Fruit fly (Drosophila melanogaster) whole organism, embryonic: ENCODE measurements around the gene CG4953.

Source experiments
- Awh ChIP-seq: fragments of 200-800 bp; sonication (Bioruptor generic); IDR thresholded peaks from 2 replicates; pipeline ENCODE4, ENCODE4 v1.3.6; 2022; ENCODE audit warnings: missing biosample characterization, missing genetic modification characterization
- BEAF-32 ChIP-seq: fragments of 200-800 bp; sonication (Bioruptor generic); optimal IDR thresholded peaks from 3 replicates; lab custom pipeline; 2017; ENCODE audit warnings: missing biosample characterization, missing genetic modification characterization, mild to moderate bottlenecking, moderate library complexity, missing genetic modification reagents
- CG1024 ChIP-seq: fragments of 200-800 bp; sonication (Bioruptor generic); IDR thresholded peaks from 2 replicates; pipeline ENCODE4 v1.3.6; 2022; ENCODE audit warnings: missing biosample characterization, missing genetic modification characterization
- CG10267 ChIP-seq: fragments of 200-800 bp; sonication (Bioruptor generic); optimal IDR thresholded peaks from 2 replicates; lab custom pipeline; 2018; ENCODE audit warnings: missing biosample characterization, mild to moderate bottlenecking, missing genetic modification characterization, moderate library complexity
- CG11723 ChIP-seq: fragments of 200-800 bp; sonication (Bioruptor generic); optimal IDR thresholded peaks from 2 replicates; lab custom pipeline; 2017; ENCODE audit warnings: missing biosample characterization, mild to moderate bottlenecking, missing genetic modification characterization
- CG12391 ChIP-seq: fragments of 200-800 bp; sonication (Bioruptor generic); optimal IDR thresholded peaks from 3 replicates; lab custom pipeline; 2018; ENCODE audit warnings: missing biosample characterization, mild to moderate bottlenecking, missing genetic modification characterization, moderate library complexity
- CG13775 ChIP-seq: fragments of 200-800 bp; sonication (Bioruptor generic); optimal IDR thresholded peaks from 3 replicates; lab custom pipeline; 2017; ENCODE audit warnings: missing biosample characterization, mild to moderate bottlenecking, missing genetic modification characterization
- CG14710 ChIP-seq: fragments of 200-800 bp; sonication (Bioruptor generic); optimal IDR thresholded peaks from 3 replicates; lab custom pipeline; 2019; ENCODE audit warnings: missing biosample characterization, mild to moderate bottlenecking, missing genetic modification characterization, moderate library complexity
- CG15601 ChIP-seq: fragments of 200-800 bp; sonication (Bioruptor generic); optimal IDR thresholded peaks from 3 replicates; lab custom pipeline; 2019; ENCODE audit warnings: missing biosample characterization, mild to moderate bottlenecking, missing genetic modification characterization, moderate library complexity
- CG1603 ChIP-seq: fragments of 200-800 bp; sonication (Bioruptor generic); optimal IDR thresholded peaks from 2 replicates; lab custom pipeline; 2019; ENCODE audit warnings: missing biosample characterization, mild to moderate bottlenecking, missing genetic modification characterization, moderate library complexity
- CG16813 ChIP-seq: fragments of 200-800 bp; sonication (Bioruptor generic); IDR thresholded peaks from 3 replicates; pipeline ENCODE4 v1.3.6; 2022; ENCODE audit warnings: missing biosample characterization, missing genetic modification characterization; ENCODE audit not compliant: partially characterized antibody
- CG17802 ChIP-seq: fragments of 200-800 bp; sonication (Bioruptor generic); optimal IDR thresholded peaks from 2 replicates; lab custom pipeline; 2018; ENCODE audit warnings: missing biosample characterization, mild to moderate bottlenecking, missing genetic modification characterization, moderate library complexity
- CG17829 ChIP-seq: fragments of 200-800 bp; optimal IDR thresholded peaks from 2 replicates; lab custom pipeline; 2019; ENCODE audit warnings: missing biosample characterization, mild to moderate bottlenecking, missing genetic modification characterization, moderate library complexity
- CG2116 ChIP-seq: fragments of 200-800 bp; sonication (Bioruptor generic); optimal IDR thresholded peaks from 3 replicates; lab custom pipeline; 2018; ENCODE audit warnings: missing biosample characterization, mild to moderate bottlenecking, missing genetic modification characterization
- CG2120 ChIP-seq: fragments of 200-800 bp; sonication (Bioruptor generic); optimal IDR thresholded peaks from 3 replicates; lab custom pipeline; 2016; ENCODE audit warnings: missing biosample characterization, missing genetic modification characterization
- CG30020 ChIP-seq: fragments of 200-800 bp; optimal IDR thresholded peaks from 2 replicates; lab custom pipeline; 2019; ENCODE audit warnings: missing biosample characterization, mild to moderate bottlenecking, missing genetic modification characterization, moderate library complexity
- CG31224 ChIP-seq: fragments of 200-800 bp; sonication (Bioruptor generic); IDR thresholded peaks from 2 replicates; pipeline ENCODE4 v1.3.6; 2022; ENCODE audit warnings: missing biosample characterization, missing genetic modification characterization
- CG4617 ChIP-seq: fragments of 200-800 bp; sonication (Bioruptor generic); optimal IDR thresholded peaks from 3 replicates; lab custom pipeline; 2016; ENCODE audit warnings: missing biosample characterization, missing genetic modification characterization, borderline replicate concordance
- CG7963 ChIP-seq: fragments of 200-800 bp; sonication (Bioruptor generic); IDR thresholded peaks from 3 replicates; pipeline ENCODE4 v1.3.6; 2022; ENCODE audit warnings: missing biosample characterization, missing genetic modification characterization; ENCODE audit not compliant: partially characterized antibody
- CoRest ChIP-seq: fragments of 200-800 bp; sonication (Bioruptor generic); optimal IDR thresholded peaks from 3 replicates; lab custom pipeline; 2018; ENCODE audit warnings: missing biosample characterization, mild to moderate bottlenecking, missing genetic modification characterization, moderate library complexity
- Dp ChIP-seq: fragments of 200-800 bp; sonication (Bioruptor generic); optimal IDR thresholded peaks from 2 replicates; lab custom pipeline; 2018; ENCODE audit warnings: missing biosample characterization, mild to moderate bottlenecking, missing genetic modification characterization, moderate library complexity
- Dref ChIP-seq: fragments of 200-800 bp; sonication (Bioruptor generic); IDR thresholded peaks from 2 replicates; pipeline ENCODE4 v1.3.6; 2022; ENCODE audit warnings: missing biosample characterization, missing genetic modification characterization
- Ets65A ChIP-seq: fragments of 200-800 bp; sonication (Bioruptor generic); peaks from one replicate; lab custom pipeline; 2016; ENCODE audit warnings: missing biosample characterization, missing genetic modification characterization
- MBD-R2 ChIP-seq: fragments of 200-800 bp; sonication (Bioruptor generic); IDR thresholded peaks from 2 replicates; pipeline ENCODE4 v1.3.6; 2022; ENCODE audit warnings: missing biosample characterization, missing genetic modification characterization
- MESR4 ChIP-seq: fragments of 200-800 bp; sonication (Bioruptor generic); optimal IDR thresholded peaks from 2 replicates; lab custom pipeline; 2018; ENCODE audit warnings: missing biosample characterization, mild to moderate bottlenecking, missing genetic modification characterization, moderate library complexity
- Pdp1 ChIP-seq, 2 experiments: fragments of 200-800 bp; sonication (Bioruptor generic); optimal IDR thresholded peaks; 3 replicates each; lab custom pipeline; 2016; ENCODE audit warnings: missing biosample characterization in 2 of 2, missing genetic modification characterization in 2 of 2, mild to moderate bottlenecking in 1 of 2, moderate library complexity in 1 of 2
- Scr ChIP-seq: fragments of 200-800 bp; sonication (Bioruptor generic); IDR thresholded peaks from 2 replicates; pipeline ENCODE4 v1.3.6; 2022; ENCODE audit warnings: missing biosample characterization, missing genetic modification characterization; ENCODE audit not compliant: partially characterized antibody
- Sox100B ChIP-seq: fragments of 200-800 bp; sonication (Bioruptor generic); optimal IDR thresholded peaks from 3 replicates; lab custom pipeline; 2018; ENCODE audit warnings: missing biosample characterization, mild to moderate bottlenecking, missing genetic modification characterization
- Sry-β ChIP-seq: fragments of 200-800 bp; sonication (Bioruptor generic); optimal IDR thresholded peaks from 2 replicates; lab custom pipeline; 2018; ENCODE audit warnings: missing biosample characterization, mild to moderate bottlenecking, missing genetic modification characterization, moderate library complexity
- Vsx1 ChIP-seq: fragments of 200-800 bp; sonication (Bioruptor generic); optimal IDR thresholded peaks from 2 replicates; lab custom pipeline; 2017; ENCODE audit warnings: missing biosample characterization, mild to moderate bottlenecking, missing genetic modification characterization, missing genetic modification reagents
- bbx ChIP-seq: fragments of 200-800 bp; sonication (Bioruptor generic); IDR thresholded peaks from 2 replicates; pipeline ENCODE4 v1.3.6; 2022; ENCODE audit warnings: missing biosample characterization, missing genetic modification characterization; ENCODE audit not compliant: partially characterized antibody
- knrl ChIP-seq: fragments of 200-800 bp; sonication (Bioruptor generic); IDR thresholded peaks from 3 replicates; pipeline ENCODE4 v1.3.6; 2022; ENCODE audit warnings: missing biosample characterization, missing genetic modification characterization; ENCODE audit not compliant: partially characterized antibody
- lola ChIP-seq, 3 experiments: fragments of >200 bp in 2 of 3; fragments of 200-800 bp in 1 of 3; sonication (Bioruptor generic) in 1 of 3; optimal IDR thresholded peaks; 2 replicates each; lab custom pipeline; 2017 to 2019; ENCODE audit warnings: missing biosample characterization in 3 of 3, missing genetic modification characterization in 3 of 3, mild to moderate bottlenecking in 1 of 3, moderate library complexity in 1 of 3
- pfk ChIP-seq: fragments of 200-800 bp; sonication (Bioruptor generic); optimal IDR thresholded peaks from 2 replicates; lab custom pipeline; 2018; ENCODE audit warnings: missing biosample characterization, mild to moderate bottlenecking, missing genetic modification characterization, moderate library complexity
- phol ChIP-seq: fragments of 200-800 bp; sonication (Bioruptor generic); optimal IDR thresholded peaks from 3 replicates; lab custom pipeline; 2018; ENCODE audit warnings: missing biosample characterization, mild to moderate bottlenecking, missing genetic modification characterization, moderate library complexity
- row ChIP-seq: fragments of 200-800 bp; sonication (Bioruptor generic); IDR thresholded peaks from 3 replicates; pipeline ENCODE4 v1.3.6; 2022; ENCODE audit warnings: missing biosample characterization, missing genetic modification characterization
- slbo ChIP-seq: fragments of 200-800 bp; sonication (Bioruptor generic); IDR thresholded peaks from 2 replicates; pipeline ENCODE4 v1.3.6; 2022; ENCODE audit warnings: missing biosample characterization, missing genetic modification characterization
- sna ChIP-seq: fragments of 200-800 bp; sonication (Bioruptor generic); IDR thresholded peaks from 2 replicates; pipeline ENCODE4 v1.3.6; 2022; ENCODE audit warnings: missing biosample characterization, missing genetic modification characterization; ENCODE audit not compliant: partially characterized antibody
- ssp ChIP-seq: fragments of 200-800 bp; sonication (Bioruptor generic); IDR thresholded peaks from 2 replicates; pipeline ENCODE4 v1.3.6; 2022; ENCODE audit warnings: missing biosample characterization, missing genetic modification characterization
- tll ChIP-seq, 2 experiments: fragments of 200-800 bp in 1 of 2; fragments of >200 bp in 1 of 2; sonication (Bioruptor generic) in 1 of 2; optimal IDR thresholded peaks; 2 replicates each; lab custom pipeline; 2017 to 2019; ENCODE audit warnings: missing biosample characterization in 2 of 2, missing genetic modification characterization in 2 of 2, mild to moderate bottlenecking in 1 of 2, moderate library complexity in 1 of 2
- twi ChIP-seq: fragments of 200-800 bp; optimal IDR thresholded peaks from 2 replicates; lab custom pipeline; 2019; ENCODE audit warnings: missing biosample characterization, mild to moderate bottlenecking, missing genetic modification characterization, moderate library complexity
- unc-4 ChIP-seq: fragments of 200-800 bp; sonication (Bioruptor generic); IDR thresholded peaks from 2 replicates; pipeline ENCODE4 v1.3.6; 2022; ENCODE audit warnings: missing biosample characterization, missing genetic modification characterization; ENCODE audit not compliant: partially characterized antibody
- zen ChIP-seq: fragments of 200-800 bp; sonication (Bioruptor generic); optimal IDR thresholded peaks from 3 replicates; lab custom pipeline; 2018; ENCODE audit warnings: missing biosample characterization, mild to moderate bottlenecking, missing genetic modification characterization, moderate library complexity
- zen2 ChIP-seq: fragments of 200-800 bp; sonication (Bioruptor generic); IDR thresholded peaks from 3 replicates; pipeline ENCODE4 v1.3.6; 2022; ENCODE audit warnings: missing biosample characterization, missing genetic modification characterization; ENCODE audit not compliant: partially characterized antibody

Gene CG4953

dm6 chr2L:10314327-10315210 is 48.1 kb downstream of the CG4953 start, which contains the start of the genes Usp14 and CG4972 (continued):
- TF ChIP-seq tll (GFP tag; optimal IDR thresholded peaks at IDR 0.05; lab: Kevin White, UChicago) (peak in 1 of 2 experiments; percentile 3), Sox100B (peak; percentile 9), Dp (GFP tag; lab: Kevin White, UChicago) (no peak), CG12391 (tag; lab: Kevin White, UChicago) (peak; percentile 38), Dref (peak; percentile 54), CG7963 (GFP tag; lab: Robert Waterston, UW) (0 out of 3 replicates have a peak, but pooled peaks have one; percentile 6), MESR4 (peak; percentile 75), CG1603 (tag; lab: Kevin White, UChicago) (peak; percentile 99), CG31224 (GFP tag; lab: Robert Waterston, UW) (no peak), CG2120 (GFP tag; lab: Kevin White, UChicago) (peak; percentile 29), knrl (GFP tag; lab: Robert Waterston, UW) (peak; percentile 66), zen2 (no peak), CG4617 (GFP tag; lab: Kevin White, UChicago) (peak; percentile 19), Ets65A (GFP tag; lab: Kevin White, UChicago) (peak; percentile 25), slbo (GFP tag; lab: Robert Waterston, UW) (peak; percentile 35), CG17802 (tag; lab: Kevin White, UChicago) (peak; percentile 86), Pdp1 (GFP tag; optimal IDR thresholded peaks at IDR 0.05; lab: Kevin White, UChicago) (peak in 1 of 2 experiments; percentile 27), CG2116 (GFP tag; lab: Kevin White, UChicago) (peak; percentile 56), MBD-R2 (GFP tag; lab: Robert Waterston, UW) (peak; percentile 41; the same call in 1 of the 2 replicates), Vsx1 (no peak), CG16813 (GFP tag; lab: Robert Waterston, UW) (0 out of 3 replicates have a peak, but pooled peaks have one; percentile 41), CG30020 (tag; lab: Kevin White, UChicago) (peak; percentile 99), twi (tag; lab: Kevin White, UChicago) (peak; percentile 3), zen (peak; percentile 8), CG11723 (GFP tag; lab: Kevin White, UChicago) (peak; percentile 80), CoRest (tag; lab: Kevin White, UChicago) (peak; percentile 55), CG13775 (GFP tag; lab: Kevin White, UChicago) (peak; percentile 8), CG15601 (tag; lab: Kevin White, UChicago) (peak; percentile 11), phol (tag; lab: Kevin White, UChicago) (peak; percentile 60), pfk (GFP tag; lab: Kevin White, UChicago) (peak; percentile 92), unc-4 (0 out of 2 replicates have a peak, but pooled peaks have one; percentile 19), CG14710 (tag; lab: Kevin White, UChicago) (peak; percentile 64), bbx (GFP tag; lab: Robert Waterston, UW) (peak; percentile 42), Awh (GFP tag; lab: Robert Waterston, UW) (no peak), ssp (peak; percentile 83), Scr (peak; percentile 54; the same call in 1 of the 2 replicates), BEAF-32 (GFP tag; lab: Kevin White, UChicago) (peak; percentile 80), CG10267 (tag; lab: Kevin White, UChicago) (peak; percentile 16), Sry-β (peak; percentile 61), CG1024 (GFP tag; lab: Robert Waterston, UW) (peak; percentile 79; the same call in 1 of the 2 replicates), row (peak; percentile 72), lola (GFP tag; optimal IDR thresholded peaks at IDR 0.05; lab: Kevin White, UChicago) (peak in 1 of 3 experiments; percentile 2), CG17829 (peak; percentile 19), sna (GFP tag; lab: Robert Waterston, UW) (0 out of 2 replicates have a peak, but pooled peaks have one; percentile 9)
